Worm (Caenorhabditis elegans): ENCODE measurements around the gene Y73C8C.3.

DNA sequence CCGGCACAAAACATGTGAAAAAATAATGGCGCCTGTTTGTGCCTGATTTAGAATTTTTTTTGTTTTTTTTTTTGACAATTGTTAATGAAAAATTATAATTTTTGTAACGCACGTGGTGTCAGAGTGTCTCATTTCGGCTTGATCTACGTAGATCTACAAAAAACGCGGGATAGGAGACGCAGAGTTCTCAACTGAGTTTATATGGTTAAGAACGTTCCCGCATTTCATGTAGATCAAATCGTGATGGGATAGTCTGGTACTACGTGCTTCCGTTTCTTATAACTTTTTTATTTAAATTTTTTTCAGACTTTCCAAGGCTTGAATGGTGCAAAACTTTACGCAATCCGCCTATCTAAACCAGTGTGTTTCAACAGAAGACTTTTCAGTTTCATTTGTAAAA, 13.7 kb downstream of the Y73C8C.3 start, which contains the start of gene tat-6:
- no peak for TF ChIP-seq snpc-4 (tag; optimal IDR thresholded peaks at IDR 0.05)
- no peak for TF ChIP-seq tbx-2 (tag; optimal IDR thresholded peaks at IDR 0.05)
- no peak for TF ChIP-seq rnt-1 (tag; optimal IDR thresholded peaks at IDR 0.05)
- no peak for TF ChIP-seq ceh-82 (tag; optimal IDR thresholded peaks at IDR 0.05)
- TF ChIP-seq pqm-1 (tag; optimal IDR thresholded peaks at IDR 0.05) = no peak
